Fruit fly (Drosophila melanogaster): ENCODE measurements around the gene CG31751.
A peak's percentile ranks its signal among the peaks of the same experiment; 100 is the strongest.

Gene CG31751

dm6 chr2L:18665952-18666606 lies 10.9 kb upstream of the CG31751 start (continued):
- TF ChIP-seq Aef1 (GFP tag; IDR thresholded peaks at IDR 0.05) = peak; percentile 47; the same call in 2 of the 3 replicates
- TF ChIP-seq run (tag; optimal IDR thresholded peaks at IDR 0.05) = no peak
- peak; percentile 50; the same call in 1 of the 2 replicates for TF ChIP-seq H2.0 (GFP tag; IDR thresholded peaks at IDR 0.05)
- TF ChIP-seq zfh2 (GFP tag; optimal IDR thresholded peaks at IDR 0.05) = peak; percentile 7
- TF ChIP-seq cg (GFP tag; optimal IDR thresholded peaks at IDR 0.05) = no peak
- TF ChIP-seq dmrt11E (tag; optimal IDR thresholded peaks at IDR 0.05) = peak; percentile 2
- peak; percentile 6 for TF ChIP-seq tx (GFP tag; optimal IDR thresholded peaks at IDR 0.05)
- TF ChIP-seq CG12659 (GFP tag; optimal IDR thresholded peaks at IDR 0.05) = peak; percentile 38
- TF ChIP-seq ssp (GFP tag; IDR thresholded peaks at IDR 0.05) = peak; percentile 45
- peak; percentile 92 for TF ChIP-seq Med (GFP tag)
- no peak for TF ChIP-seq Hr39 (optimal IDR thresholded peaks at IDR 0.05)
- TF ChIP-seq CG18262 (tag; optimal IDR thresholded peaks at IDR 0.05) = peak; percentile 35
- peak; percentile 49 for TF ChIP-seq sisA (GFP tag; IDR thresholded peaks at IDR 0.05)
- no peak for TF ChIP-seq chm (GFP tag; IDR thresholded peaks at IDR 0.05)
- peak; percentile 45 for TF ChIP-seq maf-S (GFP tag; optimal IDR thresholded peaks at IDR 0.05)
- peak; percentile 62 for TF ChIP-seq az2 (GFP tag; optimal IDR thresholded peaks at IDR 0.05)
- TF ChIP-seq CG10431 (GFP tag; optimal IDR thresholded peaks at IDR 0.05) = no peak
- peak; percentile 60 for TF ChIP-seq lilli (GFP tag; optimal IDR thresholded peaks at IDR 0.05)
- TF ChIP-seq Six4 (GFP tag; optimal IDR thresholded peaks at IDR 0.05) = peak; percentile 11
- TF ChIP-seq repo (GFP tag; optimal IDR thresholded peaks at IDR 0.05) = peak; percentile 45
- TF ChIP-seq ranshi (GFP tag; IDR thresholded peaks at IDR 0.05) = peak; percentile 26; the same call in 1 of the 2 replicates
- peak in 1 of 2 experiments; percentile 39 for TF ChIP-seq insv (GFP tag; optimal IDR thresholded peaks at IDR 0.05)
- TF ChIP-seq CG42726 (GFP tag; IDR thresholded peaks at IDR 0.05; ENCODE audit: partially characterized antibody) = peak; percentile 77
- TF ChIP-seq tin (GFP tag; optimal IDR thresholded peaks at IDR 0.05) = peak; percentile 56
- TF ChIP-seq ase (GFP tag; IDR thresholded peaks at IDR 0.05) = peak; percentile 75
- TF ChIP-seq ab (GFP tag; optimal IDR thresholded peaks at IDR 0.05) = no peak
- TF ChIP-seq CG14710 (tag; optimal IDR thresholded peaks at IDR 0.05) = peak; percentile 92
- peak; percentile 21 for TF ChIP-seq CG12744 (GFP tag; optimal IDR thresholded peaks at IDR 0.05)
- no peak for TF ChIP-seq grn (GFP tag; optimal IDR thresholded peaks at IDR 0.05)
- peak; percentile 4 for TF ChIP-seq CG13123 (GFP tag; optimal IDR thresholded peaks at IDR 0.05)
- TF ChIP-seq CG15479 (GFP tag; optimal IDR thresholded peaks at IDR 0.05) = no peak
- peak; percentile 94 for TF ChIP-seq Sry-β (GFP tag; optimal IDR thresholded peaks at IDR 0.05)
- peak; percentile 74 for TF ChIP-seq CG9876 (GFP tag; optimal IDR thresholded peaks at IDR 0.05)
- TF ChIP-seq Hr51 (GFP tag; optimal IDR thresholded peaks at IDR 0.05) = peak in 1 of 2 experiments; percentile 2
- TF ChIP-seq CG1792 (GFP tag; optimal IDR thresholded peaks at IDR 0.05) = peak; percentile 19
- TF ChIP-seq HLH54F (GFP tag; optimal IDR thresholded peaks at IDR 0.05) = peak; percentile 43
- no peak for TF ChIP-seq CG17361 (GFP tag; IDR thresholded peaks at IDR 0.05)
- TF ChIP-seq CG10959 (GFP tag; IDR thresholded peaks at IDR 0.05) = no peak
- TF ChIP-seq knrl (GFP tag; IDR thresholded peaks at IDR 0.05; ENCODE audit: partially characterized antibody) = peak; percentile 60; the same call in 2 of the 3 replicates
- TF ChIP-seq CG1233 (GFP tag; optimal IDR thresholded peaks at IDR 0.05) = no peak
- no peak for TF ChIP-seq HLH4C (GFP tag; IDR thresholded peaks at IDR 0.05; ENCODE audit: partially characterized antibody)
- no peak for TF ChIP-seq lbe (GFP tag; optimal IDR thresholded peaks at IDR 0.05)
- TF ChIP-seq Ada2b (GFP tag; IDR thresholded peaks at IDR 0.05) = no peak
- no peak for TF ChIP-seq CG2120 (GFP tag; optimal IDR thresholded peaks at IDR 0.05)
- no peak for TF ChIP-seq CG8388 (GFP tag; optimal IDR thresholded peaks at IDR 0.05)
- no peak for TF ChIP-seq cas (GFP tag; IDR thresholded peaks at IDR 0.05)
- TF ChIP-seq crol (GFP tag; IDR thresholded peaks at IDR 0.05) = peak; percentile 36; the same call in 1 of the 2 replicates
- TF ChIP-seq tup (GFP tag; optimal IDR thresholded peaks at IDR 0.05) = no peak
- no peak for TF ChIP-seq Rx (GFP tag; IDR thresholded peaks at IDR 0.05)
- peak; percentile 29 for TF ChIP-seq disco-r (GFP tag; optimal IDR thresholded peaks at IDR 0.05)
- TF ChIP-seq Tbp (GFP tag; optimal IDR thresholded peaks at IDR 0.05) = no peak

All from whole organism, embryonic.